Fruit fly (Drosophila melanogaster): ENCODE results near the gene Hexim.
A peak's percentile ranks its signal among the peaks of the same experiment; 100 is the strongest.

The Hexim gene

DNA sequence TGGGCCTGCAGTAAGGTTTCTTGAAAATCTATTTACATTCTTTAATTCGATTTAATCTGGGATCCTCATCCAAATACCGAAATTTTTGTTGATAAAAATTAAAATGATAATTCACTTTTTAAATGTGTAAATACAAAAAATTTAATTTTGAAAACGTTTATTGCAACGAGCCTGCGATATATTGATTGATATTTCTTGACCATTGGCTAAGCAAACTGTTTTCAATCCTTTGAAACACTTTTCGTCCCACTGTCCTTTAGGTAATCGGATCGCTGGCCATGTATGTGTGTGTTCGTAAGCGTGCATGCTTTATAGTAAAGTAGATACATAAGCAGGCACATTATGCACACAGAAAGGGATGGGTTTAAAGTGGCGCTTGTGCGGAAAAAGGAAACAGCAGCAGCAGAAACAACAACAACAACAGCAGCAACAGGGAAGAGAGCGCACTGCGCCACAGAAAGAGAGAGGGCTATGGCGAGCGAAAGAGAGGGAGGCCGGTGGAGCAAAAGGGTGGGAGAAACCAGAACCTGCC is 35.1 kb upstream of the Hexim start (continued):
- peak; percentile 84 for TF ChIP-seq CG4318 (GFP tag; optimal IDR thresholded peaks at IDR 0.05)
- peak; percentile 73 for TF ChIP-seq Sox15 (GFP tag; optimal IDR thresholded peaks at IDR 0.05)
- TF ChIP-seq cyc (GFP tag; optimal IDR thresholded peaks at IDR 0.05) = peak; percentile 62
- peak; percentile 92 for TF ChIP-seq Sox14 (GFP tag; optimal IDR thresholded peaks at IDR 0.05)
- peak; percentile 84 for TF ChIP-seq CG34406 (GFP tag; optimal IDR thresholded peaks at IDR 0.05)
- peak; percentile 84 for TF ChIP-seq esn (GFP tag; optimal IDR thresholded peaks at IDR 0.05)
- peak; percentile 80 for TF ChIP-seq Hr39 (GFP tag; optimal IDR thresholded peaks at IDR 0.05)
- TF ChIP-seq CG7368 (GFP tag; optimal IDR thresholded peaks at IDR 0.05) = peak; percentile 59
- peak; percentile 66 for TF ChIP-seq CG11902 (GFP tag; optimal IDR thresholded peaks at IDR 0.05)
- TF ChIP-seq CG3919 (GFP tag; optimal IDR thresholded peaks at IDR 0.05) = peak; percentile 83
- peak; percentile 91 for TF ChIP-seq pdm3 (GFP tag; optimal IDR thresholded peaks at IDR 0.05)
- peak; percentile 86 for TF ChIP-seq CG3032 (tag; optimal IDR thresholded peaks at IDR 0.05)
- peak; percentile 86 for TF ChIP-seq fd59A (GFP tag; optimal IDR thresholded peaks at IDR 0.05)
- peak; percentile 85 for TF ChIP-seq Met (GFP tag; optimal IDR thresholded peaks at IDR 0.05)
- TF ChIP-seq Hr38 (GFP tag; optimal IDR thresholded peaks at IDR 0.05) = no peak
- TF ChIP-seq CG6163 (GFP tag; IDR thresholded peaks at IDR 0.05) = peak; percentile 74; the same call in 2 of the 3 replicates

DNA sequence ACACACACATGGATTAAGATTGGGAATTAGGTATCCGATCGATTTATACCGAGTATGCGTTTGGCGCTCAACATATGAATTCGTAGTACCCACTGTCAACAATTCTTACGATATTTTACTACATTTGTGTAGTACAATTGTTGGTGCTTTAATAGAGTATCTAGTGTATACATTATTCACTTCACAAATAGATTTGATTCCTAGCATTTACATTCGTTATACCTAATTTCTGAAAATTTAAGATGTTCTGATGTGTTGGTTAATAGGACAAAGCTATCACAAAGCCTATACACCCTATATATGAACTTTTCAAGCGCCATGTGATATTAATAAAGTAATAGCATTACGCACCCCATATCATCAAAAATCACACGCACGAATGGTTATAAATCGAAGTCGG is 34.6 kb upstream of the Hexim start:
- no peak for TF ChIP-seq Lpt (GFP tag; optimal IDR thresholded peaks at IDR 0.05)
- no peak for TF ChIP-seq vri (GFP tag; optimal IDR thresholded peaks at IDR 0.05)
- TF ChIP-seq acj6 (GFP tag; optimal IDR thresholded peaks at IDR 0.05) = no peak
- no peak for TF ChIP-seq OdsH (GFP tag; optimal IDR thresholded peaks at IDR 0.05)
- peak; percentile 5 for TF ChIP-seq Eip93F (GFP tag; optimal IDR thresholded peaks at IDR 0.05)
- TF ChIP-seq Met (GFP tag; optimal IDR thresholded peaks at IDR 0.05) = peak; percentile 2
- TF ChIP-seq CG31627 (GFP tag; optimal IDR thresholded peaks at IDR 0.05) = no peak
- no peak for TF ChIP-seq CG8632 (GFP tag; optimal IDR thresholded peaks at IDR 0.05)
- no peak for TF ChIP-seq Smox (GFP tag; optimal IDR thresholded peaks at IDR 0.05)
- TF ChIP-seq Eip78C (GFP tag) = peak; percentile 51
- no peak for TF ChIP-seq CG11762 (GFP tag; optimal IDR thresholded peaks at IDR 0.05; ENCODE audit: insufficient read depth)
- peak; percentile 34 for TF ChIP-seq CG32006 (GFP tag; optimal IDR thresholded peaks at IDR 0.05)
- TF ChIP-seq CG10631 (GFP tag; optimal IDR thresholded peaks at IDR 0.05) = peak; percentile 4
- no peak for TF ChIP-seq CG10669 (GFP tag; optimal IDR thresholded peaks at IDR 0.05)
- no peak for TF ChIP-seq salr (GFP tag; optimal IDR thresholded peaks at IDR 0.05)
- no peak for TF ChIP-seq CG8119 (GFP tag; IDR thresholded peaks at IDR 0.05)
- TF ChIP-seq fkh (GFP tag; optimal IDR thresholded peaks at IDR 0.05) = no peak
- TF ChIP-seq CG15336 (GFP tag; IDR thresholded peaks at IDR 0.05) = no peak
- peak; percentile 14 for TF ChIP-seq CG4318 (GFP tag; optimal IDR thresholded peaks at IDR 0.05)
- TF ChIP-seq esn (GFP tag; optimal IDR thresholded peaks at IDR 0.05) = no peak
- no peak for TF ChIP-seq fd85E (GFP tag; optimal IDR thresholded peaks at IDR 0.05)
- no peak for TF ChIP-seq spab (GFP tag; optimal IDR thresholded peaks at IDR 0.05)
- no peak for TF ChIP-seq topi (GFP tag; optimal IDR thresholded peaks at IDR 0.05)
- no peak for TF ChIP-seq Sox102F (GFP tag; optimal IDR thresholded peaks at IDR 0.05)
- TF ChIP-seq CG7368 (GFP tag; optimal IDR thresholded peaks at IDR 0.05) = no peak
- TF ChIP-seq Blimp-1 (GFP tag; optimal IDR thresholded peaks at IDR 0.05) = no peak

Measured in whole organism, prepupa.